Fruit fly (Drosophila melanogaster): ENCODE results near the gene RpL34a.

Gene RpL34a

DNA sequence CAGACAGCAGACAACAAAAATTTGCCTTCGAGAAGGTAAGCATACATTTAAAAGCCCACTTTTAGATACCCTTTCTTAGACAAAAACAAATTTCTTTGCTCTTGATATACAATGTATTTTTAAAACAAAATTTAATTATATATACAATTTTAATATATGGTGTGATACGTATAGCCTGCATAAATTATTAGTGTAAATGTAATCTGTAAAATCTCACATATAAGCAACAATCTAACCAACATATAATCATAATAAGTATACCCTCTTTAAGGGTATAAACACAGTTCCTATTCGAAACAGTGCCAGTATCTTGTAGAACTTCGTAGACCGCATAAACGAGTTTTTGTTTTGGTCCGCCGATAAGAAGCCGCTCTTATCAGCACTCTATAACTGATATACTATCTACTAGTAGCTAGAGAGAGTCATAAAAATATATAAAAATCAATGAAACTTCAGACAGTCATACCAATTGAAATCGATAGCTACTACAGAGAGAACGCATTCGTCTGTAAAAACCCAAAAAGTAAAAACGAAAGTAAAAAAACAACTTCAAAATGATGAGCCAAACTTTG is 44.7 kb downstream of the RpL34a start, which contains the start of gene Kaz-m1 (continued):
- no peak for TF ChIP-seq ham (GFP tag; IDR thresholded peaks at IDR 0.05)
- no peak for TF ChIP-seq Hmx (GFP tag; optimal IDR thresholded peaks at IDR 0.05)
- TF ChIP-seq sens (GFP tag), result no peak
- no peak for TF ChIP-seq Mrtf (GFP tag; IDR thresholded peaks at IDR 0.05)
- TF ChIP-seq Atf-2 (GFP tag; optimal IDR thresholded peaks at IDR 0.05), result no peak
- TF ChIP-seq nom (GFP tag; optimal IDR thresholded peaks at IDR 0.05), result no peak
- peak in 1 of 2 experiments; percentile 22 for TF ChIP-seq Hr78 (GFP tag; optimal IDR thresholded peaks at IDR 0.05)
- TF ChIP-seq row (GFP tag; IDR thresholded peaks at IDR 0.05), result peak; percentile 87
- no peak for TF ChIP-seq gce (GFP tag; IDR thresholded peaks at IDR 0.05)
- no peak for TF ChIP-seq Bteb2 (GFP tag; optimal IDR thresholded peaks at IDR 0.05)
- TF ChIP-seq Spps (tag; optimal IDR thresholded peaks at IDR 0.05), result peak; percentile 38
- peak; percentile 38 for TF ChIP-seq CG2120 (GFP tag; optimal IDR thresholded peaks at IDR 0.05)
- TF ChIP-seq CG9932 (GFP tag; IDR thresholded peaks at IDR 0.05), result peak; percentile 37; the same call in 1 of the 2 replicates
- no peak; the same call in 2 of the 3 replicates for TF ChIP-seq tgo (GFP tag; IDR thresholded peaks at IDR 0.05)
- TF ChIP-seq pros (GFP tag; optimal IDR thresholded peaks at IDR 0.05), result no peak
- TF ChIP-seq CG10565 (GFP tag; optimal IDR thresholded peaks at IDR 0.05), result no peak
- no peak for TF ChIP-seq Fer2 (tag; optimal IDR thresholded peaks at IDR 0.05)
- TF ChIP-seq HHEX (GFP tag; optimal IDR thresholded peaks at IDR 0.05), result peak; percentile 40
- TF ChIP-seq CG1233 (GFP tag; optimal IDR thresholded peaks at IDR 0.05), result peak; percentile 16
- no peak for TF ChIP-seq gfzf (GFP tag; optimal IDR thresholded peaks at IDR 0.05)
- no peak for TF ChIP-seq br (optimal IDR thresholded peaks at IDR 0.05)
- TF ChIP-seq CG16813 (GFP tag; IDR thresholded peaks at IDR 0.05; ENCODE audit: partially characterized antibody), result no peak
- TF ChIP-seq CG7839 (tag; optimal IDR thresholded peaks at IDR 0.05), result peak; percentile 74
- no peak for TF ChIP-seq vfl (GFP tag; optimal IDR thresholded peaks at IDR 0.05)
- TF ChIP-seq vnd (GFP tag; IDR thresholded peaks at IDR 0.05; ENCODE audit: partially characterized antibody), result no peak
- TF ChIP-seq CG32767 (GFP tag; IDR thresholded peaks at IDR 0.05), result peak; percentile 38; the same call in 1 of the 2 replicates
- TF ChIP-seq CG2875 (GFP tag; optimal IDR thresholded peaks at IDR 0.05), result no peak
- TF ChIP-seq dati (GFP tag; IDR thresholded peaks at IDR 0.05), result no peak
- TF ChIP-seq CG30020 (tag; optimal IDR thresholded peaks at IDR 0.05), result peak; percentile 4
- TF ChIP-seq CG9437 (GFP tag; optimal IDR thresholded peaks at IDR 0.05), result peak; percentile 42
- TF ChIP-seq scrt (GFP tag; optimal IDR thresholded peaks at IDR 0.05), result no peak
- TF ChIP-seq CG12219 (GFP tag; optimal IDR thresholded peaks at IDR 0.05), result no peak
- no peak for TF ChIP-seq Mad (GFP tag; optimal IDR thresholded peaks at IDR 0.05)
- no peak for TF ChIP-seq CG2199 (GFP tag; IDR thresholded peaks at IDR 0.05)
- no peak for TF ChIP-seq NFAT (GFP tag; IDR thresholded peaks at IDR 0.05)
- peak; percentile 99 for TF ChIP-seq D19A (tag; optimal IDR thresholded peaks at IDR 0.05)
- peak; percentile 77 for TF ChIP-seq CoRest (tag; optimal IDR thresholded peaks at IDR 0.05)
- TF ChIP-seq CG6813 (GFP tag; optimal IDR thresholded peaks at IDR 0.05), result peak; percentile 16
- TF ChIP-seq CG1647 (GFP tag; optimal IDR thresholded peaks at IDR 0.05), result no peak
- peak; percentile 2 for TF ChIP-seq CG1602 (GFP tag; optimal IDR thresholded peaks at IDR 0.05)
- TF ChIP-seq tap (tag; optimal IDR thresholded peaks at IDR 0.05), result peak; percentile 59
- peak; percentile 67 for TF ChIP-seq grn (GFP tag; optimal IDR thresholded peaks at IDR 0.05)
- TF ChIP-seq slbo (GFP tag; IDR thresholded peaks at IDR 0.05), result peak; percentile 50; the same call in 1 of the 2 replicates
- TF ChIP-seq E2f1 (GFP tag; IDR thresholded peaks at IDR 0.05), result 0 out of 2 replicates have a peak, but pooled peaks have one; percentile 14
- TF ChIP-seq inv (GFP tag; IDR thresholded peaks at IDR 0.05; ENCODE audit: partially characterized antibody), result no peak
- TF ChIP-seq CG10209 (GFP tag; optimal IDR thresholded peaks at IDR 0.05), result peak; percentile 46
- no peak for TF ChIP-seq Side (GFP tag; optimal IDR thresholded peaks at IDR 0.05)
- TF ChIP-seq CG7372 (GFP tag; IDR thresholded peaks at IDR 0.05), result no peak
- peak in 1 of 2 experiments; percentile 2 for TF ChIP-seq insv (GFP tag; optimal IDR thresholded peaks at IDR 0.05)
- peak; percentile 59 for TF ChIP-seq CG17359 (tag; optimal IDR thresholded peaks at IDR 0.05)
